Worm (Caenorhabditis elegans) whole organism, early embryonic: Measurements from ENCODE around the gene ben-1.

ENCODE experiments used
- B0310.2 ChIP-seq: sonication (generic microtip); optimal IDR thresholded peaks from 2 replicates; lab custom pipeline; 2016; ENCODE audit warnings: mild to moderate bottlenecking, missing genetic modification characterization, missing compliant biosample characterization
- F13C5.2 ChIP-seq: sonication (generic microtip); optimal IDR thresholded peaks from 2 replicates; lab custom pipeline; 2017; ENCODE audit warnings: mild to moderate bottlenecking, missing genetic modification characterization, inconsistent platforms, missing compliant biosample characterization
- aly-1 ChIP-seq: sonication (generic microtip); optimal IDR thresholded peaks from 2 replicates; lab custom pipeline; 2016; ENCODE audit warnings: missing genetic modification characterization, missing compliant biosample characterization
- ama-1 ChIP-seq: fragments of 150-350 bp; optimal IDR thresholded peaks from 2 replicates; lab custom pipeline; 2014
- ceh-13 ChIP-seq: fragments of 200-800 bp; sonication (Bioruptor generic); optimal IDR thresholded peaks from 2 replicates; lab custom pipeline; 2018; ENCODE audit warnings: mild to moderate bottlenecking, missing genetic modification characterization, missing compliant biosample characterization
- ceh-36 ChIP-seq: sonication (generic microtip); optimal IDR thresholded peaks from 2 replicates; lab custom pipeline; 2016; ENCODE audit warnings: missing genetic modification characterization, inconsistent platforms, missing compliant biosample characterization
- ets-7 ChIP-seq: sonication (generic microtip); optimal IDR thresholded peaks from 2 replicates; lab custom pipeline; 2016; ENCODE audit warnings: missing genotype, missing genetic modification characterization, missing compliant biosample characterization
- flt-1 ChIP-seq: fragments of 200-800 bp; sonication (Bioruptor generic); IDR thresholded peaks from 2 replicates; pipeline ENCODE4 v1.3.6; 2022; ENCODE audit warnings: missing genetic modification characterization, missing compliant biosample characterization
- hmbx-1 ChIP-seq: sonication (generic microtip); optimal IDR thresholded peaks from 2 replicates; lab custom pipeline; 2016; ENCODE audit warnings: mild to moderate bottlenecking, missing genetic modification characterization, missing compliant biosample characterization
- hmg-4 ChIP-seq: fragments of 200-800 bp; sonication (Bioruptor generic); optimal IDR thresholded peaks from 2 replicates; lab custom pipeline; 2018; ENCODE audit warnings: mild to moderate bottlenecking, missing genetic modification characterization, missing compliant biosample characterization
- hnd-1 ChIP-seq: sonication (generic microtip); optimal IDR thresholded peaks from 2 replicates; lab custom pipeline; 2016; ENCODE audit warnings: missing genetic modification characterization, missing compliant biosample characterization
- pes-1 ChIP-seq: fragments of 200-800 bp; sonication (Bioruptor generic); IDR thresholded peaks from 2 replicates; pipeline ENCODE4 v1.3.6; 2022; ENCODE audit warnings: missing genetic modification reagents, missing genetic modification characterization, missing compliant biosample characterization
- scrt-1 ChIP-seq: fragments of 200-800 bp; sonication (Bioruptor generic); IDR thresholded peaks from 2 replicates; pipeline ENCODE4 v1.3.6; 2022; ENCODE audit warnings: missing genetic modification characterization, missing compliant biosample characterization
- sea-1 ChIP-seq: fragments of 200-800 bp; sonication (Bioruptor generic); conservative IDR thresholded peaks from 2 replicates; pipeline ENCODE4 v1.3.6; 2022; ENCODE audit warnings: missing genetic modification characterization, missing compliant biosample characterization
- tbx-11 ChIP-seq: fragments of 200-800 bp; sonication (Bioruptor generic); IDR thresholded peaks from 2 replicates; pipeline ENCODE4 v1.3.6; 2022; ENCODE audit warnings: missing genetic modification characterization, missing compliant biosample characterization
- tbx-37 ChIP-seq: fragments of 200-800 bp; sonication (Bioruptor generic); conservative IDR thresholded peaks from 2 replicates; pipeline ENCODE4 v1.3.6; 2022; ENCODE audit warnings: missing genetic modification reagents, missing genetic modification characterization, missing compliant biosample characterization
- tra-4 ChIP-seq: sonication (generic microtip); optimal IDR thresholded peaks from 2 replicates; lab custom pipeline; 2017; ENCODE audit warnings: missing genetic modification characterization, missing compliant biosample characterization

The ben-1 gene

ce11 chrIII:3532035-3532434 is 9.4 kb downstream of the ben-1 start:
- TF ChIP-seq F13C5.2 (tag; lab: Kevin White, UChicago) (no peak), tbx-11 (GFP tag; lab: Robert Waterston, UW) (no peak), hmbx-1 (tag; lab: Kevin White, UChicago) (no peak), pes-1 (no peak), ets-7 (tag; lab: Kevin White, UChicago) (no peak), hnd-1 (tag; lab: Kevin White, UChicago) (no peak), scrt-1 (no peak)

DNA sequence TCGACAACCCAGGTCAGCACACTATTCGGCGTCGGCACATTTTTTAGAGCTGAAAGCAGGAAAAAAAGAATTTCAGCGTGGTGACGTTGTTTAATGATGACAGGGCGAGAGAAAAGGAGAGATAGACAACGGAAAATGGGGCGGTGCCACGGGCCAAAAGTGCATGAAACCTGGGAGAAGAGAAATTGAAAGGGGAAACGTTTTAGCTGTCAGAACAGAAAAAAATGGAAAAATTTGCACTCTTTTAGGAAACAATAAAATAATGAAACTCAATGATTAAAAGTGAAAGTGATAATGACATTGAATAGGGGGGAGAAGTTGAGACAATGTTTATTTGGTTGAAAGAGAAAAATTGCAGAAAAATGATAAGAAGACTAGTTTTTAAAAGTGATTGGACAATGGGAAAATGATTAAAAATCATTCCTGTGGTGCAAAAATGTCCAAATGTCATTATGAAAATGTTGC is 11.7 kb downstream of the ben-1 start, which contains the start of gene pitp-1:
Gene pitp-1, minus strand, starts transcription at position 51 of the 465 bp plus-strand sequence.
- TF ChIP-seq F13C5.2 (tag; lab: Kevin White, UChicago) (no peak), scrt-1 (no peak), ceh-36 (tag; lab: Kevin White, UChicago) (no peak), hmbx-1 (tag; lab: Kevin White, UChicago) (no peak), B0310.2 (no peak), aly-1 (tag; lab: Kevin White, UChicago) (no peak), pes-1 (no peak), hmg-4 (GFP tag; lab: Kevin White, UChicago) (no peak), ama-1 (lab: Kevin White, UChicago) (no peak), sea-1 (no peak), tra-4 (no peak)

DNA sequence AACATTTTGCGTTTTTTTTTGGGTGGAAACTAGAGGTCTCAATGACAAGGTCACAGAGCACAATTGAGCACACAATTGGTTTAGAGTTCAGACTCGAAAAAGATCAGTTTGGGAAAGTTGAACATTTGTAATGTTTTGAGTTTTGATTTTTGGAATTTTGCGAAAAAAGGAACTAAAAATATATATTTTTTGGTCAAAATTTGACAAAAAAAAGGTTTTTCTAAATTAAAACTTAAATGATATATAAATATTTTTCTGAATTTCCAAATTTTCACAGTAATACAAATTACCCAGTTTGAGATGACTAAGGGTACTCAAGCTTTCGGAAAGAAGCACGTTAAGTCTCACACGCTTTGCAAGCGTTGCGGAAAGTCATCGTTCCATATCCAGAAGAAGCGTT is 13.1 kb downstream of the ben-1 start, which contains the start of gene rpl-37:
Gene rpl-37, plus strand, starts transcription at position 301 of the 400 bp plus-strand sequence.
- TF ChIP-seq scrt-1: no peak
- TF ChIP-seq pes-1: no peak
- TF ChIP-seq flt-1: no peak
- TF ChIP-seq B0310.2: no peak
- TF ChIP-seq hnd-1 (tag; lab: Kevin White, UChicago): no peak
- TF ChIP-seq tra-4: no peak
- TF ChIP-seq hmg-4 (GFP tag; lab: Kevin White, UChicago): no peak
- no peak for TF ChIP-seq ceh-36 (tag; lab: Kevin White, UChicago)
- TF ChIP-seq ceh-13 (GFP tag; lab: Kevin White, UChicago): no peak
- no peak for TF ChIP-seq sea-1
- TF ChIP-seq tbx-11 (GFP tag; lab: Robert Waterston, UW): no peak
- TF ChIP-seq ama-1 (lab: Kevin White, UChicago): no peak

DNA sequence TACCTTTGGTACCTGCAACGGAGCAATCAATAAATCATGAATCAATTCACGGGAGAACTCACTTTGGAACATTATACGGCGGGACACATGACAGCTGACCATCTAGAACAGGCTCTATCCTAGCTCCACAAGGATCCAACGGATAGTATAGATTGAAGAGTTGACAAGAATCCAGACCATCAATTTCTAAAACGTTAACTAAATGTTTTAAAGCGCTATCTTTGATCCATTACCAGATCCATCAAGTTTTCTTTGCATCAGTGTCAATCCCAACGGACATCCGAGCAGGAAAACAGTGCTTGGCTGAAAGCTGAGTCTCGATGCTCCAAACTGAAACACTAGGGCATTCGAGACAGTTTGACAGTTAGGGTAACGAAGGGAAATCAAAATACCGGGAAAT is 18.1 kb downstream of the ben-1 start:
- TF ChIP-seq sea-1 (no peak), tra-4 (no peak), flt-1 (no peak), hmg-4 (GFP tag; lab: Kevin White, UChicago) (no peak), hnd-1 (tag; lab: Kevin White, UChicago) (no peak), scrt-1 (no peak), F13C5.2 (tag; lab: Kevin White, UChicago) (no peak), ceh-36 (tag; lab: Kevin White, UChicago) (no peak)

DNA sequence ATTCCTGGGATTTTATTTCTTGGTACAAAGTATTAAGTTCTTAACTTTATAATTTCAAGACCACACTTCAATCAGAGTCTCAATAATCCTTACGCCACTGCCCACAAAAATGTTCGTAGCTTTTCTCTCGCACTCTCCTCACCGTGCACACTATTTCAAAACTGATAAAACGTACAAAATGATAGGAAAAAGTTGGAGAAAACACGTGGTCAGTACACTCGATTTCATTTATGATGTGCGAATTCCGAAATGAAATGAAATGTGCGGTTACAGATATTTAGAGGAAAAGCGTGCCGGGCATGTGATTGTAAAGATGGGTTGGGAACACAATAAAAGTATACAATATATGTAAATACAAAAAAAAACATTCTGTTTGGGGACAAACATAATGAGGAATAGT is 21.0 kb downstream of the ben-1 start:
- TF ChIP-seq scrt-1 (no peak), aly-1 (tag; lab: Kevin White, UChicago) (no peak), ceh-36 (tag; lab: Kevin White, UChicago) (no peak), tbx-37 (no peak), tbx-11 (GFP tag; lab: Robert Waterston, UW) (no peak), hmbx-1 (tag; lab: Kevin White, UChicago) (no peak), flt-1 (no peak), pes-1 (no peak), F13C5.2 (tag; lab: Kevin White, UChicago) (no peak), hnd-1 (tag; lab: Kevin White, UChicago) (no peak), ceh-13 (GFP tag; lab: Kevin White, UChicago) (no peak), hmg-4 (GFP tag; lab: Kevin White, UChicago) (no peak), B0310.2 (no peak), ama-1 (lab: Kevin White, UChicago) (no peak), ets-7 (tag; lab: Kevin White, UChicago) (no peak), sea-1 (no peak)

ce11 chrIII:3519505-3519904 is 21.9 kb downstream of the ben-1 start, which contains the start of gene hmit-1.3:
TSS of gene hmit-1.3 (minus strand) at chrIII:3519607.
- TF ChIP-seq tbx-11 (GFP tag; lab: Robert Waterston, UW) (no peak), tra-4 (no peak), ceh-13 (GFP tag; lab: Kevin White, UChicago) (no peak), ceh-36 (tag; lab: Kevin White, UChicago) (no peak)

ce11 chrIII:3511808-3512207 is 29.6 kb downstream of the ben-1 start:
- TF ChIP-seq F13C5.2 (tag; lab: Kevin White, UChicago) (no peak), tra-4 (no peak), ceh-13 (GFP tag; lab: Kevin White, UChicago) (no peak), sea-1 (no peak), ama-1 (lab: Kevin White, UChicago) (no peak), ceh-36 (tag; lab: Kevin White, UChicago) (no peak), flt-1 (no peak), ets-7 (tag; lab: Kevin White, UChicago) (no peak), hnd-1 (tag; lab: Kevin White, UChicago) (no peak), scrt-1 (no peak), tbx-11 (GFP tag; lab: Robert Waterston, UW) (no peak), pes-1 (no peak), tbx-37 (no peak), hmbx-1 (tag; lab: Kevin White, UChicago) (no peak), aly-1 (tag; lab: Kevin White, UChicago) (no peak)

DNA sequence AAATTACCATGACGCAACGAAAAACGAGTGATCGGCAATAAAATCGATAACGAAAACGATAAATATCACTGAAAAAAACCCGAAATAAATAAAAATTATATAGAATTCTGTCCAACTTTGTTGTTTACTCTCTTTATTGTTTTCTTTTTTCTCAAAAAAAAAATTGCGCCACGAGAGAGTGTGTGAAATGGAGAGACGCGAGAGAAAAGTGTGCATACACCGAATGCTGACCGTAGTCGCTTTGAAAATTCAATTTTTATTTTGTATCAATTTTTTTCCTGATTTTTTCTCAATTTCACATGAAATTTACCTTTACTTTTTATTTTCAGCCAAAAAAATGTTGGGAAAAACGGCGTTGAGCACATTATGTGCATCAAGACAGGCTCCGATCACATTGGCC is 31.5 kb downstream of the ben-1 start, which contains the start of the genes M01F1.4 and mrpl-35:
Gene M01F1.4, minus strand, starts transcription at position 126 of the 400 bp plus-strand sequence.
Gene mrpl-35, plus strand, starts transcription at position 330 of the 400 bp plus-strand sequence.
- TF ChIP-seq hmg-4 (GFP tag; lab: Kevin White, UChicago): no peak
- no peak for TF ChIP-seq ceh-13 (GFP tag; lab: Kevin White, UChicago)
- TF ChIP-seq ceh-36 (tag; lab: Kevin White, UChicago): no peak
- no peak for TF ChIP-seq flt-1
- TF ChIP-seq F13C5.2 (tag; lab: Kevin White, UChicago): no peak
- TF ChIP-seq tbx-11 (GFP tag; lab: Robert Waterston, UW): no peak
- no peak for TF ChIP-seq tra-4
- no peak for TF ChIP-seq B0310.2
- TF ChIP-seq hnd-1 (tag; lab: Kevin White, UChicago): no peak
- no peak for TF ChIP-seq hmbx-1 (tag; lab: Kevin White, UChicago)
- no peak for TF ChIP-seq ets-7 (tag; lab: Kevin White, UChicago)
- TF ChIP-seq tbx-37: no peak
